Fruit fly (Drosophila melanogaster): Measurements from ENCODE around the gene CSN8.

- no peak for TF ChIP-seq CG12391 (tag; optimal IDR thresholded peaks at IDR 0.05)
- TF ChIP-seq CG34376 (GFP tag; optimal IDR thresholded peaks at IDR 0.05) = no peak
- no peak for TF ChIP-seq nau (GFP tag; optimal IDR thresholded peaks at IDR 0.05)
- TF ChIP-seq CG32532 (GFP tag; IDR thresholded peaks at IDR 0.05) = peak; percentile 7; the same call in 1 of the 2 replicates
- TF ChIP-seq hb (GFP tag; IDR thresholded peaks at IDR 0.05; ENCODE audit: partially characterized antibody) = no peak
- no peak for TF ChIP-seq Jarid2 (GFP tag; optimal IDR thresholded peaks at IDR 0.05)
- TF ChIP-seq CG10654 (GFP tag; optimal IDR thresholded peaks at IDR 0.05) = no peak
- no peak for TF ChIP-seq tna (GFP tag; IDR thresholded peaks at IDR 0.05; ENCODE audit: partially characterized antibody)
- no peak for TF ChIP-seq trem (tag; optimal IDR thresholded peaks at IDR 0.05)
- TF ChIP-seq sc (optimal IDR thresholded peaks at IDR 0.05) = no peak
- TF ChIP-seq sc (GFP tag; optimal IDR thresholded peaks at IDR 0.05) = no peak
- no peak for TF ChIP-seq crp (GFP tag; optimal IDR thresholded peaks at IDR 0.05)
These were observed 12.8 kb upstream of the CSN8 start, which contains the start of gene Mur29B for dm6 chr2L:8351864-8352263.

Data from whole organism, embryonic.